Worm (Caenorhabditis elegans): Measurements from ENCODE around the gene Y45G12B.3.

The Y45G12B.3 gene

DNA sequence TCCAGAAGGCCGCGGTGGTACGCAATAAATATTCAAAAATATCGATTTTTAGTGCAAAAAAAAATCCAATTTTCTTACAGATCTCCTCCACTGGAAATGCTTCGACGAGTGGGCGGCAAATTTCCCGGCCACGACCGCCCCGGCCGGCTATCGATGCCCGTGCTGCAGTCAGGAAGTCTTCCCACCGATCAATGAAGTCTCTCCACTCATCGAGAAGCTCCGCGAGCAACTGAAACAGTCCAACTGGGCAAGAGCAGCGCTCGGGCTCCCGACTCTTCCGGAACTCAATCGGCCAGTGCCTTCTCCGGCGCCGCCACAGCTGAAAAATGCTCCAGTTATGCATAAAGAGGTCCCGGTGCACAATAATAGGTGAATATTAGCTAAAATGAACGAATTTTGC, at the start of gene Y45G12B.3:
TSS of gene Y45G12B.3 (minus strand) at position 320 of the 400 bp plus-strand sequence.
- TF ChIP-seq ceh-82 (tag; optimal IDR thresholded peaks at IDR 0.05) (no peak), elt-3 (tag; optimal IDR thresholded peaks at IDR 0.05) (no peak), nhr-129 (tag; optimal IDR thresholded peaks at IDR 0.05) (no peak), nhr-237 (tag; optimal IDR thresholded peaks at IDR 0.05) (no peak), sem-4 (tag; optimal IDR thresholded peaks at IDR 0.05) (no peak), mdl-1 (tag; optimal IDR thresholded peaks at IDR 0.05) (no peak), unc-55 (GFP tag; optimal IDR thresholded peaks at IDR 0.05) (no peak), elt-1 (tag; optimal IDR thresholded peaks at IDR 0.05) (no peak), blmp-1 (tag; optimal IDR thresholded peaks at IDR 0.05; ENCODE audit: insufficient read depth) (no peak), lin-39 (tag; optimal IDR thresholded peaks at IDR 0.05) (no peak), ceh-16 (tag; optimal IDR thresholded peaks at IDR 0.05) (no peak)

DNA sequence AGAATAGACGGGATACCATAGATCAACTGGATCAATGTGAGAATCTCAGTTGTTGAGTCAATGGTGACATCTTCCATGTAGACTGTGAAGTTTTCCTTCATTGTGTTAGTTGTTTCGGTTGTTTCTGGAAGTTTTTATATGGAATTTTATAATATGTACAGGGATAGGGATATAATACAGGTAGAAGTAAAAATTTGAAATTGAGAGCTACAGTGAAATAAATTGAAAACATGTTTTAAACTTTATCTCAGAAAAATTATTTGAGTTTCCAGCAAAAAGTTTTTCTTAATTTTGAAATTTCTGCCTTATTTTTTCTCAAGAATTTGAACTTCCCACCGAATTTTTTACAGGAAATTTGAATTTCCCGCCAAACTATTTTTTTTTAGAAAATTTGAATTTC, 46.2 kb upstream of the Y45G12B.3 start, which contains the start of gene srg-62:
TSS of gene srg-62 (minus strand) at position 101 of the 400 bp plus-strand sequence.
- TF ChIP-seq zag-1 (tag; optimal IDR thresholded peaks at IDR 0.05) (no peak), peb-1 (tag; optimal IDR thresholded peaks at IDR 0.05) (no peak), nhr-12 (tag; optimal IDR thresholded peaks at IDR 0.05) (no peak), nhr-77 (tag; optimal IDR thresholded peaks at IDR 0.05) (no peak), skn-1 (tag; optimal IDR thresholded peaks at IDR 0.05) (no peak), nhr-25 (tag; optimal IDR thresholded peaks at IDR 0.05) (no peak), lin-13 (GFP tag; optimal IDR thresholded peaks at IDR 0.05) (no peak), Y55F3AM.14 (GFP tag; optimal IDR thresholded peaks at IDR 0.05) (no peak), unc-39 (tag; optimal IDR thresholded peaks at IDR 0.05) (no peak), C34F6.9 (tag; optimal IDR thresholded peaks at IDR 0.05) (no peak), mab-5 (tag; optimal IDR thresholded peaks at IDR 0.05) (no peak), ceh-16 (tag; optimal IDR thresholded peaks at IDR 0.05) (no peak), lin-39 (tag; optimal IDR thresholded peaks at IDR 0.05) (no peak), aly-2 (tag; optimal IDR thresholded peaks at IDR 0.05) (no peak), alr-1 (tag; optimal IDR thresholded peaks at IDR 0.05) (no peak), ZK546.5 (tag; optimal IDR thresholded peaks at IDR 0.05) (no peak), fos-1 (tag; optimal IDR thresholded peaks at IDR 0.05) (no peak)

DNA sequence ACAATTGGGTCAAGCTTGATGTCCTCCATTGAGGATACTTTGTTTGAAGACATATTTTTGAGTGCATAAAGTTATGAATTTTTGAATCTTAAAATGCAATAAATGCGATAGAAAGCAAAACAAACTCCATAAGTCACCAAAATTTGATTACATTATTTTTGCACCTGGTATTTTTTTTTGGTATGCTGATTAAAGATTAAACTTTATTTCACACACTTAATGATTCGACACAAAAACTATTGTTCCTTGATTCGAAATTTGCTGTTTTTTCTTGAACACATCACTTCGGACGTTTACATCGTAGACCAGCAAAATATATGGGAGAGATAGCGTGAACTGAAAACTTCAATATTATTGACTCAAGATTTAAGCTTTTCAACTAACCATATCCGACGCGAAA, 44.2 kb upstream of the Y45G12B.3 start, which contains the start of gene srg-61:
TSS of gene srg-61 (minus strand) at position 101 of the 400 bp plus-strand sequence.
- no peak for TF ChIP-seq unc-39 (tag; optimal IDR thresholded peaks at IDR 0.05)
- TF ChIP-seq sem-4 (tag; optimal IDR thresholded peaks at IDR 0.05): no peak
- TF ChIP-seq lsy-2 (tag; optimal IDR thresholded peaks at IDR 0.05): no peak
- TF ChIP-seq sma-3 (GFP tag; optimal IDR thresholded peaks at IDR 0.05): no peak
- no peak for TF ChIP-seq fos-1 (tag; optimal IDR thresholded peaks at IDR 0.05)
- no peak for TF ChIP-seq aly-2 (tag; optimal IDR thresholded peaks at IDR 0.05)
- no peak for TF ChIP-seq gmeb-1 (tag; optimal IDR thresholded peaks at IDR 0.05)
- no peak for TF ChIP-seq elt-3 (tag; optimal IDR thresholded peaks at IDR 0.05)
- no peak for TF ChIP-seq nhr-23 (tag; optimal IDR thresholded peaks at IDR 0.05)
- no peak for TF ChIP-seq nhr-12 (tag; optimal IDR thresholded peaks at IDR 0.05)
- TF ChIP-seq crh-2 (tag; optimal IDR thresholded peaks at IDR 0.05): no peak
- TF ChIP-seq lin-11 (tag; optimal IDR thresholded peaks at IDR 0.05): no peak
- no peak for TF ChIP-seq R02D3.7 (tag; optimal IDR thresholded peaks at IDR 0.05)
- no peak for TF ChIP-seq nhr-21 (tag; optimal IDR thresholded peaks at IDR 0.05)
- no peak for TF ChIP-seq nhr-25 (tag; optimal IDR thresholded peaks at IDR 0.05)
- TF ChIP-seq nhr-129 (tag; optimal IDR thresholded peaks at IDR 0.05): no peak
- TF ChIP-seq ZK546.5 (tag; optimal IDR thresholded peaks at IDR 0.05): no peak
- TF ChIP-seq ztf-4 (tag; optimal IDR thresholded peaks at IDR 0.05): no peak
- no peak for TF ChIP-seq skn-1 (tag; optimal IDR thresholded peaks at IDR 0.05)
- no peak for TF ChIP-seq mab-5 (tag; optimal IDR thresholded peaks at IDR 0.05)

DNA sequence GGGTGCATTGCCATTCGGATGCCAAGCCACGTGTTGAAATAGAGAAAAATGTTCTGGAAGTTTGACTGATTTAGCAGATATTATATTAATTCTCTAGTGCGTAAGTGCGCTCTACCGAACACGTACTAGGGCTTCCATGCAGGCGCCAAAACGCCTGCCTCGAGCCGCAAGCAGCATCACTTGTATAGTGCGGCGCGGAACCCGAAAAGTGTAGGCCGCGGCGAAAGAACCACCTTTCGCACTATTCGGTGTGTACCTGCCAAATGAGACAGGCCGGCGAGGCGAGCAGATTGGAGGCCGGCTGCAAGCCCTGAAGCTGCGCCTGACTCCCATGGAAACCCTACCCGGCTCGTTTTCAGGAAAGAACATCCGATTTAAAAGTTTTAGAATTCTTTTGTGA, 43.6 kb upstream of the Y45G12B.3 start:
- peak; percentile 8 for TF ChIP-seq snpc-4 (tag; optimal IDR thresholded peaks at IDR 0.05)
- TF ChIP-seq sma-3 (GFP tag; optimal IDR thresholded peaks at IDR 0.05): no peak

DNA sequence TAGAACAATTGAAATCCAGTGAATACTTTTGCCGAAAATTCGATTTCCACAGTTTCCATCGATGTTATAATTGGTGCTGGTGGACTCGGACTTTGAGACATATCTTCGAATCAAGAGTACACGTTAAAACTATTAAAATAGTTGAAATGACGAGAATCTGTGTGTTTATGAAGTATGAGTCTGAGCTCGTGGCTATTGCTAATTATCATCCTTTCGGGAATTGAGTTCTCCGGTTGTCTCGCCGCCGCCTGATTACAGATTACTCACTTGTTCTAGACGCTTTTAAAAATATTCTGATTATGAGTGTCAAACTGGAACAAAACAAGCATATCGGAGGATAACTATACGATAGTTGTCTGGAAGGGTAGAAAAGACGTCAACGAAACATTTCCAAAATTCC, 42.1 kb upstream of the Y45G12B.3 start, which contains the start of gene srg-56:
TSS of gene srg-56 (minus strand) at position 101 of the 400 bp plus-strand sequence.
- TF ChIP-seq skn-1 (tag; optimal IDR thresholded peaks at IDR 0.05) (no peak), snpc-4 (tag; optimal IDR thresholded peaks at IDR 0.05) (no peak), nhr-25 (tag; optimal IDR thresholded peaks at IDR 0.05) (no peak)
